Worm (Caenorhabditis elegans) whole organism, midembryonic: ENCODE results near the gene F18F11.4.

Experiments used
- T22C8.4 ChIP-seq: fragments of 200-800 bp; sonication (Bioruptor generic); IDR thresholded peaks from 2 replicates; pipeline ENCODE4 v1.3.6; 2022; ENCODE audit warnings: missing genetic modification characterization, missing compliant biosample characterization
- tab-1 ChIP-seq: fragments of 200-800 bp; sonication (Bioruptor generic); IDR thresholded peaks from 2 replicates; pipeline ENCODE4 v1.3.6; 2022; ENCODE audit warnings: missing genetic modification characterization, missing compliant biosample characterization

ce11 chrIV:378367-378766 is 47.7 kb downstream of the F18F11.4 start:
- no peak for TF ChIP-seq tab-1 (GFP tag; lab: Robert Waterston, UW)
- no peak for TF ChIP-seq T22C8.4 (GFP tag; lab: Robert Waterston, UW)
